Fruit fly (Drosophila melanogaster): ENCODE measurements around the gene Dph4.

The Dph4 gene

DNA sequence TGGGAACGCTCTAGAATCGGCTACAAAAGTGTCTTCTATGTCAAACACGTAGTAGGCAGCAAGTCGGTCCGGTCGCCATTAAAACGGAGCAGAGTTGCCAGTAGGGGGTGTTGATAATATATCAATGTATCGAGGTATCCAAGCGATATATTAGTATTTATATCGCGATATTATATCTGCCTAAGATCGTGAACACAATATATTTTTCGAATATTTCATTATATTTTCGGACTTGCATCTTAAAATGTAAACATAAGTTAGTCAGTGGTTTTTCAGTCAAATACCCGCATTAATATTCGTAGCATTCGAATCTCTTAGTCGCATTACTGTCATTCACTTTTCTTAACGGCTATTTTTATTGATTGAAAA is 35.9 kb upstream of the Dph4 start, which contains the start of gene CG2182 (continued):
- TF ChIP-seq CG9609 (GFP tag; optimal IDR thresholded peaks at IDR 0.05) = no peak
- peak; percentile 47; the same call in 2 of the 3 replicates for TF ChIP-seq zen2 (GFP tag; IDR thresholded peaks at IDR 0.05; ENCODE audit: partially characterized antibody)
- TF ChIP-seq Pdp1 (GFP tag; optimal IDR thresholded peaks at IDR 0.05) = peak in 1 of 2 experiments; percentile 33
- TF ChIP-seq Med (GFP tag) = peak; percentile 10
- peak; percentile 74 for TF ChIP-seq row (GFP tag; IDR thresholded peaks at IDR 0.05)
- peak; percentile 90 for TF ChIP-seq bbx (GFP tag; IDR thresholded peaks at IDR 0.05; ENCODE audit: partially characterized antibody)
- peak; percentile 18 for TF ChIP-seq CG18599 (GFP tag; optimal IDR thresholded peaks at IDR 0.05)
- TF ChIP-seq CG4854 (GFP tag; optimal IDR thresholded peaks at IDR 0.05) = no peak
- no peak for TF ChIP-seq CG11723 (GFP tag; optimal IDR thresholded peaks at IDR 0.05)
- no peak for TF ChIP-seq Camta (GFP tag; optimal IDR thresholded peaks at IDR 0.05)
- no peak for TF ChIP-seq HLH54F (GFP tag; optimal IDR thresholded peaks at IDR 0.05)
- TF ChIP-seq mam (GFP tag; optimal IDR thresholded peaks at IDR 0.05) = peak; percentile 11
- peak; percentile 54; the same call in 2 of the 3 replicates for TF ChIP-seq dysf (GFP tag; IDR thresholded peaks at IDR 0.05)
- TF ChIP-seq dpn (GFP tag; optimal IDR thresholded peaks at IDR 0.05) = peak in 1 of 2 experiments; percentile 1
- TF ChIP-seq chinmo (GFP tag; IDR thresholded peaks at IDR 0.05; ENCODE audit: partially characterized antibody) = peak; percentile 6; the same call in 1 of the 4 replicates
- TF ChIP-seq slou (GFP tag; optimal IDR thresholded peaks at IDR 0.05) = no peak
- no peak; the same call in 1 of the 2 replicates for TF ChIP-seq NFAT (GFP tag; IDR thresholded peaks at IDR 0.05)
- no peak for TF ChIP-seq CG31388 (GFP tag; optimal IDR thresholded peaks at IDR 0.05)
- TF ChIP-seq CG6813 (GFP tag; optimal IDR thresholded peaks at IDR 0.05) = no peak
- TF ChIP-seq phol (tag; optimal IDR thresholded peaks at IDR 0.05) = peak; percentile 90
- no peak for TF ChIP-seq caup (GFP tag; optimal IDR thresholded peaks at IDR 0.05; ENCODE audit: severe bottlenecking)
- TF ChIP-seq CG1603 (tag; optimal IDR thresholded peaks at IDR 0.05) = peak; percentile 44
- TF ChIP-seq CG9932 (GFP tag; IDR thresholded peaks at IDR 0.05) = peak; percentile 41; the same call in 1 of the 2 replicates
- TF ChIP-seq amos (GFP tag; IDR thresholded peaks at IDR 0.05; ENCODE audit: partially characterized antibody) = peak; percentile 86
- no peak for TF ChIP-seq CG7928 (GFP tag; optimal IDR thresholded peaks at IDR 0.05)
- TF ChIP-seq Atf3 (GFP tag; optimal IDR thresholded peaks at IDR 0.05) = no peak
- no peak for TF ChIP-seq CG1529 (GFP tag; optimal IDR thresholded peaks at IDR 0.05)
- TF ChIP-seq CG6689 (GFP tag; IDR thresholded peaks at IDR 0.05) = 0 out of 2 replicates have a peak, but pooled peaks have one; percentile 5
- TF ChIP-seq CG4820 (GFP tag; optimal IDR thresholded peaks at IDR 0.05) = no peak
- TF ChIP-seq tna (GFP tag; IDR thresholded peaks at IDR 0.05; ENCODE audit: partially characterized antibody) = peak; percentile 10
- TF ChIP-seq gfzf (GFP tag; optimal IDR thresholded peaks at IDR 0.05) = peak; percentile 19
- no peak for TF ChIP-seq her (GFP tag; optimal IDR thresholded peaks at IDR 0.05)
- peak; percentile 83 for TF ChIP-seq ato (GFP tag; IDR thresholded peaks at IDR 0.05; ENCODE audit: partially characterized antibody)
- no peak for TF ChIP-seq CG13775 (GFP tag; optimal IDR thresholded peaks at IDR 0.05)
- TF ChIP-seq CG8290 (GFP tag; optimal IDR thresholded peaks at IDR 0.05) = no peak
- TF ChIP-seq CG8290 (tag; optimal IDR thresholded peaks at IDR 0.05) = peak; percentile 48 to 50
- TF ChIP-seq CG10979 (tag; optimal IDR thresholded peaks at IDR 0.05) = no peak
- peak; percentile 8 for TF ChIP-seq CG1792 (GFP tag; optimal IDR thresholded peaks at IDR 0.05)
- TF ChIP-seq CG7963 (GFP tag; IDR thresholded peaks at IDR 0.05; ENCODE audit: partially characterized antibody) = peak; percentile 65; the same call in 2 of the 3 replicates
- TF ChIP-seq CG2889 (GFP tag; IDR thresholded peaks at IDR 0.05) = no peak
- no peak for TF ChIP-seq CG11456 (GFP tag; IDR thresholded peaks at IDR 0.05)
- TF ChIP-seq CG3995 (GFP tag; optimal IDR thresholded peaks at IDR 0.05) = peak; percentile 84
- peak; percentile 7 for TF ChIP-seq nerfin-2 (GFP tag; IDR thresholded peaks at IDR 0.05; ENCODE audit: partially characterized antibody)
- peak; percentile 2 for TF ChIP-seq CG13624 (GFP tag; optimal IDR thresholded peaks at IDR 0.05)
- no peak for TF ChIP-seq CG2875 (GFP tag; optimal IDR thresholded peaks at IDR 0.05)
- TF ChIP-seq CG2129 (GFP tag; IDR thresholded peaks at IDR 0.05; ENCODE audit: partially characterized antibody) = peak; percentile 39; the same call in 1 of the 2 replicates
- TF ChIP-seq unc-4 (GFP tag; IDR thresholded peaks at IDR 0.05; ENCODE audit: partially characterized antibody) = peak; percentile 9
- no peak for TF ChIP-seq maf-S (GFP tag; optimal IDR thresholded peaks at IDR 0.05)
- peak; percentile 43 for TF ChIP-seq CG14860 (GFP tag; IDR thresholded peaks at IDR 0.05; ENCODE audit: partially characterized antibody)
